Worm (Caenorhabditis elegans) whole organism, mixed stage, embryonic: Measurements from ENCODE around the gene Y59A8B.12.

Source experiments
- M03D4.4 ChIP-seq: sonication (generic microtip); optimal IDR thresholded peaks from 2 replicates; lab custom pipeline; 2017; ENCODE audit warnings: mild to moderate bottlenecking, missing genetic modification characterization, missing compliant biosample characterization
- bed-3 ChIP-seq: fragments of 200-800 bp; sonication (Bioruptor generic); optimal IDR thresholded peaks from 3 replicates; lab custom pipeline; 2018; ENCODE audit warnings: mild to moderate bottlenecking, missing genetic modification characterization, moderate library complexity, missing compliant biosample characterization
- blmp-1 ChIP-seq: fragments of 150-350 bp; optimal IDR thresholded peaks from 2 replicates; lab custom pipeline; 2014; ENCODE audit warnings: missing biosample characterization, missing genetic modification characterization
- ceh-39 ChIP-seq: fragments of 150-350 bp; optimal IDR thresholded peaks from 2 replicates; lab custom pipeline; 2014; ENCODE audit warnings: missing biosample characterization, missing genetic modification characterization
- ceh-43 ChIP-seq: fragments of 200-800 bp; sonication (Bioruptor generic); optimal IDR thresholded peaks from 2 replicates; lab custom pipeline; 2018; ENCODE audit warnings: mild to moderate bottlenecking, missing genetic modification characterization, moderate library complexity, missing compliant biosample characterization
- ceh-83 ChIP-seq: fragments of 200-800 bp; sonication (Bioruptor generic); optimal IDR thresholded peaks from 2 replicates; lab custom pipeline; 2018; ENCODE audit warnings: mild to moderate bottlenecking, missing genetic modification characterization, missing compliant biosample characterization
- ces-1 ChIP-seq: fragments of 150-350 bp; optimal IDR thresholded peaks from 2 replicates; lab custom pipeline; 2014; ENCODE audit warnings: missing biosample characterization, missing genetic modification reagents, missing genetic modification characterization
- cnd-1 ChIP-seq: fragments of 200-800 bp; sonication (Bioruptor generic); optimal IDR thresholded peaks from 2 replicates; lab custom pipeline; 2018; ENCODE audit warnings: mild to moderate bottlenecking, missing genetic modification characterization, missing compliant biosample characterization
- drap-1 ChIP-seq: fragments of 200-800 bp; sonication (Bioruptor generic); optimal IDR thresholded peaks from 3 replicates; lab custom pipeline; 2018; ENCODE audit warnings: mild to moderate bottlenecking, missing genetic modification characterization, missing compliant biosample characterization
- elt-1 ChIP-seq: sonication (generic microtip); optimal IDR thresholded peaks from 2 replicates; lab custom pipeline; 2017; ENCODE audit warnings: missing genetic modification characterization, mild to moderate bottlenecking, missing compliant biosample characterization, antibody characterized with exemption, moderate library complexity, borderline replicate concordance; ENCODE audit not compliant: insufficient read depth
- elt-3 ChIP-seq: fragments of 150-350 bp; optimal IDR thresholded peaks from 2 replicates; lab custom pipeline; 2014; ENCODE audit warnings: missing biosample characterization, missing genetic modification characterization
- flh-1 ChIP-seq: fragments of 200-800 bp; sonication (Bioruptor generic); optimal IDR thresholded peaks from 2 replicates; lab custom pipeline; 2018; ENCODE audit warnings: mild to moderate bottlenecking, missing genetic modification characterization, moderate library complexity, missing compliant biosample characterization
- ham-2 ChIP-seq: fragments of 200-800 bp; sonication (Bioruptor generic); optimal IDR thresholded peaks from 2 replicates; lab custom pipeline; 2018; ENCODE audit warnings: mild to moderate bottlenecking, missing genetic modification characterization, missing compliant biosample characterization
- lin-13 ChIP-seq: fragments of 150-350 bp; optimal IDR thresholded peaks from 2 replicates; lab custom pipeline; 2014; ENCODE audit warnings: missing biosample characterization, missing genetic modification characterization
- lin-32 ChIP-seq: fragments of 200-800 bp; sonication (Bioruptor generic); optimal IDR thresholded peaks from 2 replicates; lab custom pipeline; 2018; ENCODE audit warnings: mild to moderate bottlenecking, missing genetic modification characterization, missing compliant biosample characterization
- lsy-2 ChIP-seq: fragments of 150-350 bp; optimal IDR thresholded peaks from 2 replicates; lab custom pipeline; 2014; ENCODE audit warnings: missing biosample characterization, missing genetic modification characterization
- mab-5 ChIP-seq: fragments of 150-350 bp; optimal IDR thresholded peaks from 2 replicates; lab custom pipeline; 2014; ENCODE audit warnings: missing biosample characterization, missing genetic modification characterization
- mep-1 ChIP-seq: fragments of 150-350 bp; optimal IDR thresholded peaks from 2 replicates; lab custom pipeline; 2017; ENCODE audit warnings: missing biosample characterization, missing genetic modification reagents, missing genetic modification characterization, inconsistent platforms
- nhr-2 ChIP-seq: fragments of 150-350 bp; optimal IDR thresholded peaks from 2 replicates; lab custom pipeline; 2014; ENCODE audit warnings: missing biosample characterization, missing genetic modification characterization
- nhr-237 ChIP-seq: fragments of 150-350 bp; optimal IDR thresholded peaks from 2 replicates; lab custom pipeline; 2014; ENCODE audit warnings: missing biosample characterization, missing genetic modification characterization
- nhr-28 ChIP-seq: fragments of 150-350 bp; optimal IDR thresholded peaks from 2 replicates; lab custom pipeline; 2014; ENCODE audit warnings: missing biosample characterization, missing genetic modification characterization
- nhr-76 ChIP-seq: sonication (generic microtip); optimal IDR thresholded peaks from 2 replicates; lab custom pipeline; 2017; ENCODE audit warnings: missing biosample characterization, missing genetic modification characterization
- pha-4 ChIP-seq: fragments of 150-350 bp; optimal IDR thresholded peaks from 2 replicates; lab custom pipeline; 2018; ENCODE audit warnings: missing biosample characterization, missing genetic modification reagents, missing genetic modification characterization
- snpc-4 ChIP-seq: fragments of 150-350 bp; optimal IDR thresholded peaks from 2 replicates; lab custom pipeline; 2014; ENCODE audit warnings: missing biosample characterization, missing genetic modification characterization
- tbx-8 ChIP-seq: fragments of 200-800 bp; sonication (Bioruptor generic); optimal IDR thresholded peaks from 2 replicates; lab custom pipeline; 2018; ENCODE audit warnings: mild to moderate bottlenecking, missing genetic modification characterization, moderate library complexity, missing compliant biosample characterization
- unc-120 ChIP-seq: sonication (generic microtip); optimal IDR thresholded peaks from 2 replicates; lab custom pipeline; 2017; ENCODE audit warnings: missing genetic modification characterization, missing compliant biosample characterization; ENCODE audit not compliant: poor library complexity, severe bottlenecking
- unc-39 ChIP-seq: fragments of 150-350 bp; optimal IDR thresholded peaks from 2 replicates; lab custom pipeline; 2014; ENCODE audit warnings: missing biosample characterization, missing genetic modification characterization
- unc-62 ChIP-seq: fragments of 150-350 bp; optimal IDR thresholded peaks from 2 replicates; lab custom pipeline; 2014; ENCODE audit warnings: missing biosample characterization, missing genetic modification reagents, missing genetic modification characterization
- zip-8 ChIP-seq: fragments of 150-350 bp; optimal IDR thresholded peaks from 2 replicates; lab custom pipeline; 2014; ENCODE audit warnings: missing biosample characterization, missing genetic modification characterization
- ztf-11 ChIP-seq: fragments of 150-350 bp; optimal IDR thresholded peaks from 2 replicates; lab custom pipeline; 2014; ENCODE audit warnings: missing biosample characterization, missing genetic modification characterization

Y59A8B.12 gene

DNA sequence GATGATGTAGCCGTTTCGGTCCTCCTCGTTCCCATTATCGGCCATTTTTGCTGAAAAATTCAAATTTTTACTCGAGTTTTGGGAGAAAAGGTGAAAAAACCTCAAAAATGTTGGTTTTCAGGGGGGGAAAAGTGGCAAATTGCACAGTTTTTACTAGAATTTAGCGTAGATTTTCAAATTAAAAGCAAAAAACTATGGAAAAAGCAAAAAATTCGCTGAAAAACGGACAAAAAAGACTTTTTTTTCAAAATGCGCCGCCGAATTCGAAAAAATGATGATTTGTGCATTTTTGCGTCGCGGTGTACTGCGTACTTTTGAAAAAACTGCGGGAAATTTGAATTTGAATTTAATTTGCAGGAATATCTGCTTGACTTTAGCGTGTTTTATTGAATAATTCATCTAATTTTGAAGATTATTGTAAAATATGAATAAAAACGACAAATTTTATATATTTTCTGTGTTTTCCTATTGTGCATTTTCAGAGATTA is at the start of gene Y59A8B.12:
Gene Y59A8B.12, minus strand, starts transcription at position 51 of the 488 bp plus-strand sequence.
- TF ChIP-seq drap-1 (GFP tag; lab: Kevin White, UChicago) (no peak), ceh-43 (no peak), lin-13 (tag; lab: Kevin White, UChicago) (peak; percentile 16), zip-8 (tag; lab: Kevin White, UChicago) (no peak)

DNA sequence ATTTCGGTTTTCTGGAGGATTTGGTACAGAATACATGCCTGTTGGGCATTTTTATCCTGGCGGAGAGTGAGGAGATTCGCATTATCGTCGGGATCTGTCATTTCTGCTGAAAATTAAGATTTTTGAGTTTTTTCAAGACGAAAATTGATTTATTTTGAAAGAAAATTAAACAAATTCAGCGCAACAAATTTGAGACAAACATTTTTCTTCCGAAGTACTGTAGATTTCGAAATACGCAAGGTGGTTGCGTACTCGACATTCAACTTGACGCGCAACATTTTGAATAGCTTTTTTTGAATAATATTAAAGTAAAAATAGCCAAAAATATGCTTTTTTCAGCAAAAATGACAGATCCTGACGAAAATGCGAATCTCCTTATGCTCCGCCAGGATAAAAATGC is 48.4 kb upstream of the Y59A8B.12 start, which contains the start of gene Y37H2A.7:
Gene Y37H2A.7, minus strand, starts transcription at position 101 of the 400 bp plus-strand sequence.
- TF ChIP-seq bed-3 (no peak), tbx-8 (no peak), ces-1 (GFP tag; lab: Kevin White, UChicago) (no peak), nhr-28 (tag; lab: Kevin White, UChicago) (no peak), elt-3 (no peak), lin-32 (no peak), ceh-39 (tag; lab: Kevin White, UChicago) (no peak), unc-120 (no peak), elt-1 (tag; lab: Kevin White, UChicago) (no peak), ceh-83 (GFP tag; lab: Kevin White, UChicago) (no peak), flh-1 (GFP tag; lab: Kevin White, UChicago) (no peak), ztf-11 (tag; lab: Kevin White, UChicago) (no peak), snpc-4 (no peak), unc-39 (no peak), mep-1 (tag; lab: Kevin White, UChicago) (no peak), pha-4 (tag; lab: Kevin White, UChicago) (no peak), lsy-2 (tag; lab: Kevin White, UChicago) (no peak), ceh-43 (no peak), nhr-237 (no peak), unc-62 (GFP tag; lab: Kevin White, UChicago) (no peak)
- TF ChIP-seq, all 35 proteins: peak for 0

DNA sequence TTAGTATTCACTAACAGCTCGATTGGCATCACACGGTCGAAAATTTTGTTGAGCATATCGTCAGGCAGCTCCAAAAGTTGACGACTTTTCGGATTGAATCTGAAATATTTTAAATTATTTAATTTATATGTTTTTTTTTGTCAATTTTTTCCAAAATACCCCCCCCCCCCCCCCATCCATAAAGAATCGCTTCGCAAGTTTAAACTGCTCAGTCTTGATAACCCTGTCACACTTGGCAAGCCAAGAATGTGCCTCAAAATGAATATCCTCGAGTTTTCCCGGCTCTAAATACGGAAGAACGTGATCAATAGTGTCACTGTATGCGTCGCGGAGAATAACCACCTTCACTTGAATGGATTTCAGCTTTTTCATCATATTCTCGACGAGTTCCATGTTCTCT is 47.2 kb upstream of the Y59A8B.12 start, which contains the start of gene Y37H2A.18:
Gene Y37H2A.18, minus strand, starts transcription at position 101 of the 400 bp plus-strand sequence.
- TF ChIP-seq unc-39 (no peak), nhr-2 (tag; lab: Kevin White, UChicago) (no peak), nhr-237 (no peak), mab-5 (tag; lab: Kevin White, UChicago) (no peak), elt-1 (tag; lab: Kevin White, UChicago) (no peak), flh-1 (GFP tag; lab: Kevin White, UChicago) (no peak), drap-1 (GFP tag; lab: Kevin White, UChicago) (no peak), elt-3 (no peak), M03D4.4 (tag; lab: Kevin White, UChicago) (no peak), blmp-1 (tag; lab: Kevin White, UChicago) (no peak), lin-32 (no peak), cnd-1 (tag; lab: Kevin White, UChicago) (no peak), ceh-43 (no peak)

- TF ChIP-seq ztf-11 (tag; lab: Kevin White, UChicago) (no peak), ceh-83 (GFP tag; lab: Kevin White, UChicago) (no peak), nhr-76 (tag; lab: Kevin White, UChicago) (no peak)
These were observed 45.0 kb upstream of the Y59A8B.12 start, which contains the start of gene Y37H2A.12 for ce11 chrV:18131049-18131448. TSS of gene Y37H2A.12 (minus strand) at chrV:18131129.

DNA sequence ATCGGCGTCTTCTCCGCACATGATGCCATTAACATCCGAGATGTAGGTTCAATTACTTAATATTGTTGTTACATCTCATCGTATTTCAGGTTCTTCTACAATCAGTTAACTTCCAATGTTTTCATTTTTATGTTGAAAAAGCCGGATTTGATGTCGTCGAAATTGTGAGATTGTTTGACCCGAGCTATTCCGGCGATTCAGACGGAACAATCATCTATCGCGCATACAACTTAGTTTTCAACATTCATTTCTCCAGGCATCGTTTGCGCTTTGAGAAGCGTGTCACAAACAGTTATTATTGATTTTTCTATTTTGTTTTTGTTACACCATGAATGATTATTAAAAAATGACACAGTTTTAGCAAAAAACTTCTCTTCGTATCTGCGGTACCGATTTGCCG is 42.5 kb upstream of the Y59A8B.12 start:
- TF ChIP-seq nhr-76 (tag; lab: Kevin White, UChicago) (no peak), nhr-28 (tag; lab: Kevin White, UChicago) (no peak), elt-1 (tag; lab: Kevin White, UChicago) (no peak), blmp-1 (tag; lab: Kevin White, UChicago) (no peak), ham-2 (GFP tag; lab: Kevin White, UChicago) (no peak), mep-1 (tag; lab: Kevin White, UChicago) (no peak), ztf-11 (tag; lab: Kevin White, UChicago) (no peak), drap-1 (GFP tag; lab: Kevin White, UChicago) (no peak), cnd-1 (tag; lab: Kevin White, UChicago) (no peak), lsy-2 (tag; lab: Kevin White, UChicago) (no peak)
- TF ChIP-seq, all 35 proteins: peak for 0
